Worm (Caenorhabditis elegans): ENCODE results near the gene srz-99.

srz-99 gene

DNA sequence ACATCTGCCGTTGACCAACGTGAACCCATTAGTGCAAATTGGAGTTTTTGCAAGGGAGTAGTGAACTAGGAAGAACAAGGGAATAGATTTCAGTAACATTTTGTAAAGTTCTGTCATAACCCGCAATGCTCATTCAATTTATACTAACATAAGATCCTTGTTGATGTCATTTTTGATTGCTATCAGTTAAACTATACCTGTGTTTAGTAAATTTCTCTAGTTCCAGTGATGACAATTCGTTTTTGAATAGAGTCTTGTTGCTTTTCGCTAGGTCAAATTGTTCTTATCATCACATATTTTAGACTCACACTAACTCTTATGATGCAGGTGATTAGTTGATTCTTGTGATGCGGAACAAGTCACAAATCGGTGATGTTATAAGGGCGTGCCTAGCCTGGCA is 23.5 kb upstream of the srz-99 start, which contains the start of gene clec-9:
Gene clec-9, minus strand, starts transcription at position 101 of the 400 bp plus-strand sequence.
- TF ChIP-seq nfya-1 (tag; optimal IDR thresholded peaks at IDR 0.05) (no peak), unc-42 (tag; optimal IDR thresholded peaks at IDR 0.05) (no peak), pat-9 (tag; optimal IDR thresholded peaks at IDR 0.05) (no peak), che-1 (tag; optimal IDR thresholded peaks at IDR 0.05) (no peak), mec-3 (tag; optimal IDR thresholded peaks at IDR 0.05; ENCODE audit: borderline replicate concordance) (no peak), ceh-34 (tag; optimal IDR thresholded peaks at IDR 0.05) (no peak), ceh-19 (GFP tag; optimal IDR thresholded peaks at IDR 0.05) (no peak), fkh-10 (GFP tag; optimal IDR thresholded peaks at IDR 0.05) (no peak), hlh-13 (GFP tag; optimal IDR thresholded peaks at IDR 0.05) (no peak), K09A11.1 (tag; optimal IDR thresholded peaks at IDR 0.05; ENCODE audit: insufficient read depth) (no peak), nhr-232 (tag; optimal IDR thresholded peaks at IDR 0.05) (no peak), odd-2 (tag; optimal IDR thresholded peaks at IDR 0.05) (no peak), lin-11 (tag; optimal IDR thresholded peaks at IDR 0.05) (no peak)

DNA sequence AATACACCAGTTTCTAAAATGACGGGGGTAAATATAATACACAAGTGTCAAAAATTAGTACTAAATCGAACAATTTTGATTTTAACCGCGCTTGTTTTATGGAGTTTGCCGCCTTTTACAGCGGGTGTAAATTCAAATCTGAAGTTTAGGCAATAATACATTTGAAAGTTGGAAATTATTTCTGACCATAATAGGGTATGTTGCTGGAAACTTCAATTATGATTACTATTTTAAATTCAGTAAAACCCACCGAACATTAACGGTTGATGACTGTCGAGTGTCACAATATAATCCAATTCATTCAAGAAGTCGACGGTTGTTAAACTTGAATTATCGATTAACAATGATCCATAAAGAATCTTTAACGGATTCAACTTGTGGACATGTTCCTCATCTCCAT is 16.3 kb upstream of the srz-99 start:
- TF ChIP-seq pqm-1 (tag; optimal IDR thresholded peaks at IDR 0.05) (no peak), pha-4 (tag; optimal IDR thresholded peaks at IDR 0.05) (no peak), F13H6.1 (tag; optimal IDR thresholded peaks at IDR 0.05) (no peak), unc-86 (tag; optimal IDR thresholded peaks at IDR 0.05) (no peak), elt-4 (tag; optimal IDR thresholded peaks at IDR 0.05) (no peak)

ce11 chrV:16716574-16716973 is 13.5 kb upstream of the srz-99 start, which contains the start of gene srh-137:
srh-137 (minus strand) TSS chrV:16716674.
- TF ChIP-seq syd-9 (tag; optimal IDR thresholded peaks at IDR 0.05): no peak
- TF ChIP-seq pax-1 (tag; optimal IDR thresholded peaks at IDR 0.05): no peak
- no peak for TF ChIP-seq C08G9.2 (tag; optimal IDR thresholded peaks at IDR 0.05)
- no peak for TF ChIP-seq C38D4.7 (GFP tag; optimal IDR thresholded peaks at IDR 0.05)
- no peak for TF ChIP-seq lim-6 (tag; optimal IDR thresholded peaks at IDR 0.05)
- TF ChIP-seq sox-2 (GFP tag; IDR thresholded peaks at IDR 0.05): no peak
- TF ChIP-seq pat-9 (tag; optimal IDR thresholded peaks at IDR 0.05): no peak
- no peak for TF ChIP-seq tbx-7 (tag; optimal IDR thresholded peaks at IDR 0.05)
- no peak for TF ChIP-seq ceh-45 (GFP tag; IDR thresholded peaks at IDR 0.05)
- no peak for TF ChIP-seq K09A11.1 (tag; optimal IDR thresholded peaks at IDR 0.05; ENCODE audit: insufficient read depth)

DNA sequence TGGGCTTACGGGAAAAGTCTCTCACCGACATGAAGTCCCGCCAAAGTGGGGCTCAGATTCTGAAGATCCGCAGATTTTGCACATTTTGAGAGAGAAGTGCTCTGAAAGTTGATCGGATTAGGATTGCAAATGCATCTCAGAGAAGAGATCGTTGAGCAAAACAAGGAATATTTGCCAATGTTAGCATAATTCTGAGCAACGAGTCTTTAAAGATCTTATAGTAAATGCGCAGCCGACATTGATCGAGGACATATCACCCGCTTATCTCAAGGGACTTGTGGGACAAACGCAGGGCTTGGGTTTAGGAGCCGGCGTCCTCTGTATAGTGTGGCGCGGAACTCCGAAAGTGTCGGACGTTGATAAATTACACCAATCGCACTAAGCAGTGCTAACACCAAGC is 6.3 kb upstream of the srz-99 start, which contains the start of gene nhr-112:
Gene nhr-112, minus strand, starts transcription at position 101 of the 400 bp plus-strand sequence.
- no peak for TF ChIP-seq syd-9 (tag; optimal IDR thresholded peaks at IDR 0.05)
- no peak for TF ChIP-seq Y22D7AL.16 (tag; optimal IDR thresholded peaks at IDR 0.05)
- TF ChIP-seq lin-11 (tag; optimal IDR thresholded peaks at IDR 0.05): no peak
- no peak for TF ChIP-seq gmeb-2 (tag; optimal IDR thresholded peaks at IDR 0.05)
- no peak for TF ChIP-seq tbx-2 (tag; optimal IDR thresholded peaks at IDR 0.05)
- no peak for TF ChIP-seq hlh-8 (tag; optimal IDR thresholded peaks at IDR 0.05)
- no peak for TF ChIP-seq ref-2 (tag; optimal IDR thresholded peaks at IDR 0.05)
- no peak for TF ChIP-seq hlh-15 (tag; optimal IDR thresholded peaks at IDR 0.05)

DNA sequence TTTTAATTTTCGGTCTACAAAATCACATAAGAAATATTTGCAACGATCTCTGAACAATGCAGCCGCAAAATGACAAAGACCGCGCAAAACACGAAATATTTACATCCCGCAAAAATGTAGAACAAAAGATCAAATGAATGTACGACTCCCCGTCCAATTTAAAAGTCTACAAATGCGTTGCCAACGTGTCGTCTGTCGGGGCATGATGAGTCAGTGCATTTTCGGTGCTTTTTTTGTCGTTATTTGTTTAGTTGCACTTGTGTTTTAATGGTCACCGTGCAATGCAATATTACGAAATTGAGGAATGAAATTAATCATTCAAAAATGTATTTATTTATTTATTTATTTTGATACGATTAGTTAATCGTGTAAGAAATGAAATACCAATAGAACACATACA is 5.5 kb upstream of the srz-99 start:
- TF ChIP-seq K02D7.2 (tag; optimal IDR thresholded peaks at IDR 0.05): no peak
- TF ChIP-seq ceh-14 (tag; optimal IDR thresholded peaks at IDR 0.05): no peak
- TF ChIP-seq dve-1 (tag; optimal IDR thresholded peaks at IDR 0.05): no peak
- TF ChIP-seq ceh-2 (tag; optimal IDR thresholded peaks at IDR 0.05): no peak
- no peak for TF ChIP-seq nhr-11 (tag; optimal IDR thresholded peaks at IDR 0.05)
- TF ChIP-seq tbx-7 (tag; optimal IDR thresholded peaks at IDR 0.05): no peak
- no peak for TF ChIP-seq madf-2 (tag; optimal IDR thresholded peaks at IDR 0.05)
- no peak for TF ChIP-seq ref-2 (tag; optimal IDR thresholded peaks at IDR 0.05)
- no peak for TF ChIP-seq zip-5 (tag; optimal IDR thresholded peaks at IDR 0.05)
- no peak for TF ChIP-seq K09A11.1 (tag; optimal IDR thresholded peaks at IDR 0.05; ENCODE audit: insufficient read depth)
- TF ChIP-seq mec-3 (tag; optimal IDR thresholded peaks at IDR 0.05; ENCODE audit: borderline replicate concordance): no peak
- TF ChIP-seq sox-4 (tag; optimal IDR thresholded peaks at IDR 0.05): no peak
- TF ChIP-seq hlh-13 (GFP tag; optimal IDR thresholded peaks at IDR 0.05): no peak
- no peak for TF ChIP-seq T23F11.4 (GFP tag; optimal IDR thresholded peaks at IDR 0.05)
- TF ChIP-seq unc-86 (tag; optimal IDR thresholded peaks at IDR 0.05): no peak
- no peak for TF ChIP-seq hlh-30 (tag; optimal IDR thresholded peaks at IDR 0.05; ENCODE audit: insufficient read depth)
- no peak for TF ChIP-seq ttx-3 (tag; optimal IDR thresholded peaks at IDR 0.05)
- TF ChIP-seq ceh-24 (tag; optimal IDR thresholded peaks at IDR 0.05): no peak
